Fruit fly (Drosophila melanogaster) Kc167 (cell line): Measurements from ENCODE around the gene CG11498.

Experiments used
- insv ChIP-seq: fragments of >200 bp; optimal IDR thresholded peaks from 3 replicates; lab custom pipeline; 2018; ENCODE audit warnings: missing external identifiers
- ttk ChIP-seq: sonication (Bioruptor generic); optimal IDR thresholded peaks from 2 replicates; lab custom pipeline; 2017; ENCODE audit warnings: missing external identifiers

- TF ChIP-seq insv (no peak), ttk (lab: Kevin White, UChicago) (no peak)
Observed at dm6 chr3R:30179934-30180333, 19.7 kb upstream of the CG11498 start, which contains the start of gene Bet5.
